Worm (Caenorhabditis elegans): ENCODE data around the gene F26D10.13.

F26D10.13 gene

ce11 chrIV:17281060-17282021 lies 16.7 kb upstream of the F26D10.13 start (continued):
- peak in 1 of 2 experiments; percentile 91 for TF ChIP-seq lsy-2 (tag; optimal IDR thresholded peaks at IDR 0.05)
- TF ChIP-seq nhr-111 (GFP tag; optimal IDR thresholded peaks at IDR 0.05): peak; percentile 51
- TF ChIP-seq T26A8.4 (GFP tag; IDR thresholded peaks at IDR 0.05): peak; percentile 86
- TF ChIP-seq php-3 (GFP tag; IDR thresholded peaks at IDR 0.05): peak; percentile 50; the same call in 1 of the 2 replicates
- TF ChIP-seq lin-1 (GFP tag; IDR thresholded peaks at IDR 0.05): peak; percentile 58; the same call in 1 of the 2 replicates
- TF ChIP-seq F49E8.2 (tag; optimal IDR thresholded peaks at IDR 0.05; ENCODE audit: borderline replicate concordance): peak; percentile 93
- peak; percentile 74 for TF ChIP-seq hlh-11 (tag; optimal IDR thresholded peaks at IDR 0.05)
- peak; percentile 72 for TF ChIP-seq nhr-102 (tag; optimal IDR thresholded peaks at IDR 0.05)
- TF ChIP-seq ZK337.2 (GFP tag; IDR thresholded peaks at IDR 0.05): no peak
- peak; percentile 56 for TF ChIP-seq spr-1 (tag; optimal IDR thresholded peaks at IDR 0.05)
- peak; percentile 95 for TF ChIP-seq aha-1 (tag)
- TF ChIP-seq nhr-6 (tag; optimal IDR thresholded peaks at IDR 0.05): peak; percentile 61
- TF ChIP-seq lir-3 (tag; optimal IDR thresholded peaks at IDR 0.05): no peak
- peak; percentile 56; the same call in 1 of the 2 replicates for TF ChIP-seq F26F4.8 (GFP tag; conservative IDR thresholded peaks at IDR 0.05)
- TF ChIP-seq ces-1 (GFP tag; optimal IDR thresholded peaks at IDR 0.05): peak; percentile 47
- TF ChIP-seq nhr-41 (GFP tag; IDR thresholded peaks at IDR 0.05): 0 out of 2 replicates have a peak, but pooled peaks have one; percentile 28
- TF ChIP-seq vab-7 (GFP tag; IDR thresholded peaks at IDR 0.05): peak; percentile 70
- TF ChIP-seq unc-62 (GFP tag; optimal IDR thresholded peaks at IDR 0.05 in 1 of 2): peak in 1 of 2 experiments; percentile 44
- no peak for TF ChIP-seq unc-62 (tag; optimal IDR thresholded peaks at IDR 0.05)
- no peak for TF ChIP-seq jun-1 (tag; optimal IDR thresholded peaks at IDR 0.05)
- TF ChIP-seq lim-7 (GFP tag; IDR thresholded peaks at IDR 0.05): peak; percentile 75; the same call in 1 of the 2 replicates
- peak; percentile 71 for TF ChIP-seq rbr-2 (tag; optimal IDR thresholded peaks at IDR 0.05)
- peak; percentile 0 to 46 for TF ChIP-seq daf-16 (GFP tag; optimal IDR thresholded peaks at IDR 0.05)
- TF ChIP-seq daf-16 (tag; optimal IDR thresholded peaks at IDR 0.05): peak; percentile 75
- peak; percentile 89 for TF ChIP-seq mep-1 (tag; optimal IDR thresholded peaks at IDR 0.05)
- TF ChIP-seq Y75B8A.6 (GFP tag; IDR thresholded peaks at IDR 0.05): peak; percentile 89
- TF ChIP-seq aly-2 (tag; optimal IDR thresholded peaks at IDR 0.05): peak; percentile 99
- TF ChIP-seq dmd-8 (GFP tag; IDR thresholded peaks at IDR 0.05): peak; percentile 67
- TF ChIP-seq zip-2 (tag; optimal IDR thresholded peaks at IDR 0.05): peak; percentile 33
- no peak for TF ChIP-seq skn-1 (tag; optimal IDR thresholded peaks at IDR 0.05)
- TF ChIP-seq nhr-11 (tag; optimal IDR thresholded peaks at IDR 0.05): peak; percentile 38
- peak; percentile 79 for TF ChIP-seq arid-1 (GFP tag; conservative IDR thresholded peaks at IDR 0.05)
- peak; percentile 89 for TF ChIP-seq lin-13 (GFP tag; optimal IDR thresholded peaks at IDR 0.05)
- no peak for TF ChIP-seq ceh-62 (tag; optimal IDR thresholded peaks at IDR 0.05)
- 0 out of 2 replicates have a peak, but pooled peaks have one; percentile 10 for TF ChIP-seq daf-8 (GFP tag; IDR thresholded peaks at IDR 0.05)
- no peak for TF ChIP-seq mdl-1 (tag; optimal IDR thresholded peaks at IDR 0.05)
- TF ChIP-seq Y48G9A.11 (GFP tag; IDR thresholded peaks at IDR 0.05): peak; percentile 32; the same call in 1 of the 2 replicates
- TF ChIP-seq Y5F2A.4 (GFP tag; optimal IDR thresholded peaks at IDR 0.05): peak; percentile 60
- TF ChIP-seq ceh-44 (GFP tag; IDR thresholded peaks at IDR 0.05): no peak
- TF ChIP-seq lin-39 (tag; optimal IDR thresholded peaks at IDR 0.05): no peak
- TF ChIP-seq egl-43 (GFP tag; IDR thresholded peaks at IDR 0.05): peak; percentile 81
- TF ChIP-seq daf-19 (GFP tag; conservative IDR thresholded peaks at IDR 0.05): peak; percentile 96
- TF ChIP-seq zfp-3 (GFP tag; conservative IDR thresholded peaks at IDR 0.05): peak; percentile 98
- TF ChIP-seq spr-3 (GFP tag; optimal IDR thresholded peaks at IDR 0.05): peak; percentile 38
- peak; percentile 31; the same call in 1 of the 2 replicates for TF ChIP-seq mxl-2 (GFP tag; conservative IDR thresholded peaks at IDR 0.05)
- no peak for TF ChIP-seq F44E2.7 (GFP tag; IDR thresholded peaks at IDR 0.05)
- peak; percentile 94 for TF ChIP-seq Y105C5A.15 (GFP tag; IDR thresholded peaks at IDR 0.05)
- TF ChIP-seq zfp-2 (tag; optimal IDR thresholded peaks at IDR 0.05): no peak
- TF ChIP-seq madf-5 (GFP tag; IDR thresholded peaks at IDR 0.05): peak; percentile 62 to 71
